Worm (Caenorhabditis elegans): ENCODE data around the gene ekl-6.

ekl-6 gene

ce11 chrIII:10085983-10086382 is 21.8 kb downstream of the ekl-6 start, which contains the start of gene T16H12.2:
T16H12.2 (plus strand) TSS chrIII:10086283.
- TF ChIP-seq Y105C5A.15 (GFP tag; IDR thresholded peaks at IDR 0.05) (no peak), set-16 (GFP tag; IDR thresholded peaks at IDR 0.05) (no peak), madf-5 (GFP tag; IDR thresholded peaks at IDR 0.05) (no peak)

ce11 chrIII:10088508-10088981 is 24.3 kb downstream of the ekl-6 start, which contains the start of gene hal-2:
hal-2 (minus strand) TSS chrIII:10088931.
- TF ChIP-seq dve-1 (tag; optimal IDR thresholded peaks at IDR 0.05; ENCODE audit: insufficient read depth), result no peak
- no peak for TF ChIP-seq unc-39 (tag; optimal IDR thresholded peaks at IDR 0.05)
- TF ChIP-seq fkh-10 (GFP tag; optimal IDR thresholded peaks at IDR 0.05), result no peak
- no peak for TF ChIP-seq R02D3.7 (tag; optimal IDR thresholded peaks at IDR 0.05)
- TF ChIP-seq spr-3 (GFP tag; optimal IDR thresholded peaks at IDR 0.05), result no peak

DNA sequence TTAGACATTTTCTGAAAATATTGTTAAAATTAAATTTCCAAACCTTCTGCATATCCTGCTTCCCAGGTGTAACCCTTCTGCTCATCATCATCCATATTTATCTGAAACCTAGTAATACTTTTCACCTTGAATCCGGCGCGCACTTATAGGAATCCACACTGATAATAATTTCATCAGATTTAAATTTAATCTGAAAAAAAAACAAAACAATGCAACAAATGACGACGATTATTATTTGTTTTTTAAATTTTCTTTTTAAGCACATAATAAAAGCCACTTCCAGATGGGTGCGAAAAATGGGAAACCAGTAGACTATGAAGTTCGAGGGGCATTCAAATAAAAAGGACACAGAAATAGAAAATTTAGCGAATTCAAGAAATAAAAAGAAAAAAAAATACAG is 26.5 kb downstream of the ekl-6 start, which contains the start of gene gtf-2H2C:
Gene gtf-2H2C (minus strand): TSS at position 101 of the 400 bp plus-strand sequence.
- TF ChIP-seq pha-4 (GFP tag; IDR thresholded peaks at IDR 0.05), result peak; percentile 7; the same call in 1 of the 2 replicates
- no peak for TF ChIP-seq pha-4 (tag; optimal IDR thresholded peaks at IDR 0.05)
- no peak for TF ChIP-seq ama-1 (optimal IDR thresholded peaks at IDR 0.05)

- TF ChIP-seq dpl-1 (GFP tag; optimal IDR thresholded peaks at IDR 0.05) (peak; percentile 69), dmd-6 (GFP tag; IDR thresholded peaks at IDR 0.05) (no peak), lsy-2 (tag; optimal IDR thresholded peaks at IDR 0.05) (peak in 1 of 2 experiments; percentile 47), mes-2 (tag; optimal IDR thresholded peaks at IDR 0.05; ENCODE audit: poor library complexity, severe bottlenecking) (peak; percentile 58), lim-7 (GFP tag; IDR thresholded peaks at IDR 0.05) (no peak), nhr-76 (tag; optimal IDR thresholded peaks at IDR 0.05) (no peak), tra-1 (GFP tag; IDR thresholded peaks at IDR 0.05) (no peak), nhr-28 (tag; optimal IDR thresholded peaks at IDR 0.05) (no peak), lin-1 (GFP tag; IDR thresholded peaks at IDR 0.05) (no peak), R02D3.7 (tag; optimal IDR thresholded peaks at IDR 0.05) (no peak), hlh-30 (tag; optimal IDR thresholded peaks at IDR 0.05; ENCODE audit: insufficient read depth) (peak; percentile 11), lin-38 (GFP tag; IDR thresholded peaks at IDR 0.05) (0 out of 2 replicates have a peak, but pooled peaks have one; percentile 21), ztf-7 (tag; optimal IDR thresholded peaks at IDR 0.05) (no peak)
Observed at ce11 chrIII:10093093-10093492, 28.9 kb downstream of the ekl-6 start.

ce11 chrIII:10094538-10094937 is 30.3 kb downstream of the ekl-6 start:
- TF ChIP-seq ceh-62 (tag; optimal IDR thresholded peaks at IDR 0.05), result no peak
- 0 out of 2 replicates have a peak, but pooled peaks have one; percentile 39 for TF ChIP-seq zfp-3 (GFP tag; conservative IDR thresholded peaks at IDR 0.05)
- TF ChIP-seq Y75B8A.6 (GFP tag; IDR thresholded peaks at IDR 0.05), result no peak
- TF ChIP-seq mxl-3 (GFP tag; optimal IDR thresholded peaks at IDR 0.05), result peak; percentile 68
- TF ChIP-seq attf-4 (tag; optimal IDR thresholded peaks at IDR 0.05), result no peak
- no peak for TF ChIP-seq Y48G9A.11 (GFP tag; IDR thresholded peaks at IDR 0.05)
- no peak for TF ChIP-seq ZK546.5 (tag; optimal IDR thresholded peaks at IDR 0.05)
- TF ChIP-seq F49E8.2 (tag; optimal IDR thresholded peaks at IDR 0.05; ENCODE audit: borderline replicate concordance), result no peak
- peak in 1 of 2 experiments; percentile 25 for TF ChIP-seq mdl-1 (tag; optimal IDR thresholded peaks at IDR 0.05)
- TF ChIP-seq T26A8.4 (GFP tag; IDR thresholded peaks at IDR 0.05), result peak; percentile 35; the same call in 1 of the 2 replicates
- no peak for TF ChIP-seq zip-11 (GFP tag; IDR thresholded peaks at IDR 0.05)
- peak; percentile 43 for TF ChIP-seq rbr-2 (tag; optimal IDR thresholded peaks at IDR 0.05)
- TF ChIP-seq madf-5 (GFP tag; IDR thresholded peaks at IDR 0.05), result no peak
- TF ChIP-seq set-16 (GFP tag; IDR thresholded peaks at IDR 0.05), result peak; percentile 96
- TF ChIP-seq spr-1 (tag; optimal IDR thresholded peaks at IDR 0.05), result no peak
- TF ChIP-seq saeg-2 (GFP tag; IDR thresholded peaks at IDR 0.05), result no peak
- TF ChIP-seq mes-2 (tag; optimal IDR thresholded peaks at IDR 0.05; ENCODE audit: poor library complexity, severe bottlenecking), result peak; percentile 36
- TF ChIP-seq daf-16 (GFP tag; optimal IDR thresholded peaks at IDR 0.05), result no peak
- TF ChIP-seq daf-16 (tag; optimal IDR thresholded peaks at IDR 0.05), result no peak
- 0 out of 2 replicates have a peak, but pooled peaks have one; percentile 49 for TF ChIP-seq ZK337.2 (GFP tag; IDR thresholded peaks at IDR 0.05)
- TF ChIP-seq unc-130 (GFP tag; optimal IDR thresholded peaks at IDR 0.05), result no peak
- no peak for TF ChIP-seq hlh-30 (tag; optimal IDR thresholded peaks at IDR 0.05; ENCODE audit: insufficient read depth)
- peak; percentile 83 for TF ChIP-seq madf-9 (GFP tag; conservative IDR thresholded peaks at IDR 0.05)
- no peak for TF ChIP-seq aha-1 (tag)
- TF ChIP-seq dmd-8 (GFP tag; IDR thresholded peaks at IDR 0.05), result no peak

Measured in whole organism, L4 larva.